Fruit fly (Drosophila melanogaster) whole organism, embryonic: ENCODE results near the gene CG8673.

Source experiments
- Asciz ChIP-seq: fragments of 200-800 bp; sonication (Bioruptor generic); optimal IDR thresholded peaks from 2 replicates; lab custom pipeline; 2017; ENCODE audit warnings: missing biosample characterization, mild to moderate bottlenecking, missing genetic modification characterization, missing genetic modification reagents
- CG10979 ChIP-seq: fragments of 200-800 bp; sonication (Bioruptor generic); optimal IDR thresholded peaks from 2 replicates; lab custom pipeline; 2018; ENCODE audit warnings: missing biosample characterization, mild to moderate bottlenecking, missing genetic modification characterization, moderate library complexity
- CG12219 ChIP-seq: fragments of 200-800 bp; sonication (Bioruptor generic); optimal IDR thresholded peaks from 3 replicates; lab custom pipeline; 2018; ENCODE audit warnings: missing biosample characterization, mild to moderate bottlenecking, missing genetic modification characterization
- CG12299 ChIP-seq: fragments of 200-800 bp; sonication (Bioruptor generic); optimal IDR thresholded peaks from 2 replicates; lab custom pipeline; 2018; ENCODE audit warnings: missing biosample characterization, mild to moderate bottlenecking, missing genetic modification characterization
- CG12391 ChIP-seq: fragments of 200-800 bp; sonication (Bioruptor generic); optimal IDR thresholded peaks from 3 replicates; lab custom pipeline; 2018; ENCODE audit warnings: missing biosample characterization, mild to moderate bottlenecking, missing genetic modification characterization, moderate library complexity
- CG12659 ChIP-seq: fragments of 200-800 bp; sonication (Bioruptor generic); optimal IDR thresholded peaks from 3 replicates; lab custom pipeline; 2017; ENCODE audit warnings: mild to moderate bottlenecking, missing biosample characterization, missing genetic modification reagents, missing genetic modification characterization
- CG13424 ChIP-seq: fragments of 200-800 bp; sonication (Bioruptor generic); optimal IDR thresholded peaks from 2 replicates; lab custom pipeline; 2019; ENCODE audit warnings: missing biosample characterization, mild to moderate bottlenecking, missing genetic modification characterization, moderate library complexity
- CG14710 ChIP-seq: fragments of 200-800 bp; sonication (Bioruptor generic); optimal IDR thresholded peaks from 3 replicates; lab custom pipeline; 2019; ENCODE audit warnings: missing biosample characterization, mild to moderate bottlenecking, missing genetic modification characterization, moderate library complexity
- CG15601 ChIP-seq: fragments of 200-800 bp; sonication (Bioruptor generic); optimal IDR thresholded peaks from 3 replicates; lab custom pipeline; 2019; ENCODE audit warnings: missing biosample characterization, mild to moderate bottlenecking, missing genetic modification characterization, moderate library complexity
- CG1602 ChIP-seq: fragments of 200-800 bp; sonication (Bioruptor generic); optimal IDR thresholded peaks from 3 replicates; lab custom pipeline; 2016; ENCODE audit warnings: missing biosample characterization, missing genetic modification characterization
- CG17359 ChIP-seq: fragments of 200-800 bp; sonication (Bioruptor generic); optimal IDR thresholded peaks from 3 replicates; lab custom pipeline; 2018; ENCODE audit warnings: missing biosample characterization, mild to moderate bottlenecking, missing genetic modification characterization, moderate library complexity
- CG17385 ChIP-seq: fragments of 200-800 bp; sonication (Bioruptor generic); optimal IDR thresholded peaks from 3 replicates; lab custom pipeline; 2018; ENCODE audit warnings: missing biosample characterization, mild to moderate bottlenecking, missing genetic modification characterization
- CG17912 ChIP-seq: fragments of 200-800 bp; sonication (Bioruptor generic); optimal IDR thresholded peaks from 2 replicates; lab custom pipeline; 2018; ENCODE audit warnings: missing biosample characterization, mild to moderate bottlenecking, missing genetic modification characterization
- CG18262 ChIP-seq: fragments of 200-800 bp; optimal IDR thresholded peaks from 3 replicates; lab custom pipeline; 2019; ENCODE audit warnings: missing biosample characterization, mild to moderate bottlenecking, missing genetic modification characterization, moderate library complexity
- CG18619 ChIP-seq: fragments of 200-800 bp; sonication (Bioruptor generic); optimal IDR thresholded peaks from 3 replicates; lab custom pipeline; 2017; ENCODE audit warnings: missing biosample characterization, mild to moderate bottlenecking, missing genetic modification characterization
- CG2712 ChIP-seq: fragments of 200-800 bp; optimal IDR thresholded peaks from 3 replicates; lab custom pipeline; 2019; ENCODE audit warnings: missing biosample characterization, mild to moderate bottlenecking, missing genetic modification characterization, moderate library complexity
- CG2875 ChIP-seq: fragments of 200-800 bp; sonication (Bioruptor generic); optimal IDR thresholded peaks from 2 replicates; lab custom pipeline; 2017; ENCODE audit warnings: missing biosample characterization, mild to moderate bottlenecking, missing genetic modification characterization, missing genetic modification reagents
- CG3163 ChIP-seq: fragments of 200-800 bp; sonication (Bioruptor generic); optimal IDR thresholded peaks from 3 replicates; lab custom pipeline; 2016; ENCODE audit warnings: missing biosample characterization, missing genetic modification characterization
- CG3407 ChIP-seq: fragments of 200-800 bp; sonication (Bioruptor generic); optimal IDR thresholded peaks from 2 replicates; lab custom pipeline; 2018; ENCODE audit warnings: missing biosample characterization, mild to moderate bottlenecking, missing genetic modification characterization
- CG4707 ChIP-seq: fragments of 200-800 bp; sonication (Bioruptor generic); optimal IDR thresholded peaks from 2 replicates; lab custom pipeline; 2018; ENCODE audit warnings: missing biosample characterization, mild to moderate bottlenecking, missing genetic modification characterization, moderate library complexity
- CG8388 ChIP-seq: fragments of 200-800 bp; sonication (Bioruptor generic); optimal IDR thresholded peaks from 2 replicates; lab custom pipeline; 2019; ENCODE audit warnings: missing biosample characterization, mild to moderate bottlenecking, missing genetic modification characterization, moderate library complexity
- CG8924 ChIP-seq: fragments of 200-800 bp; optimal IDR thresholded peaks from 3 replicates; lab custom pipeline; 2019; ENCODE audit warnings: missing biosample characterization, mild to moderate bottlenecking, missing genetic modification characterization, moderate library complexity
- D ChIP-seq, 2 experiments: fragments of 200-800 bp in 1 of 2; fragments of >200 bp in 1 of 2; sonication (Bioruptor generic) in 1 of 2; optimal IDR thresholded peaks; 2 replicates in 1 of 2; 3 replicates in 1 of 2; lab custom pipeline; 2017; ENCODE audit warnings: mild to moderate bottlenecking in 1 of 2, missing biosample characterization in 1 of 2, missing genetic modification characterization in 1 of 2, missing genetic modification reagents in 1 of 2
- D19A ChIP-seq: fragments of 200-800 bp; optimal IDR thresholded peaks from 3 replicates; lab custom pipeline; 2019; ENCODE audit warnings: missing biosample characterization, mild to moderate bottlenecking, missing genetic modification characterization, moderate library complexity
- Dek ChIP-seq: fragments of 200-800 bp; sonication (Bioruptor generic); optimal IDR thresholded peaks from 3 replicates; lab custom pipeline; 2019; ENCODE audit warnings: missing biosample characterization, mild to moderate bottlenecking, missing genetic modification characterization, moderate library complexity
- Drgx ChIP-seq: fragments of 200-800 bp; sonication (Bioruptor generic); IDR thresholded peaks from 2 replicates; pipeline ENCODE4 v1.3.6; 2022; ENCODE audit warnings: missing biosample characterization, missing genetic modification characterization
- Hr51 ChIP-seq, 2 experiments: fragments of 200-800 bp; sonication (Bioruptor generic); optimal IDR thresholded peaks; 2 replicates in 1 of 2; 3 replicates in 1 of 2; lab custom pipeline; 2016 to 2018; ENCODE audit warnings: missing biosample characterization in 2 of 2, missing genetic modification characterization in 2 of 2, mild to moderate bottlenecking in 1 of 2, moderate library complexity in 1 of 2
- Nf-YB ChIP-seq: fragments of 200-800 bp; sonication (Bioruptor generic); optimal IDR thresholded peaks from 3 replicates; lab custom pipeline; 2019; ENCODE audit warnings: missing biosample characterization, mild to moderate bottlenecking, missing genetic modification characterization, moderate library complexity
- az2 ChIP-seq: fragments of 200-800 bp; sonication (Bioruptor generic); optimal IDR thresholded peaks from 3 replicates; lab custom pipeline; 2016; ENCODE audit warnings: missing biosample characterization, missing genetic modification characterization
- cas ChIP-seq: fragments of 200-800 bp; sonication (Bioruptor generic); IDR thresholded peaks from 2 replicates; pipeline ENCODE4 v1.3.6; 2022; ENCODE audit warnings: missing biosample characterization, missing genetic modification characterization
- chif ChIP-seq, 2 experiments: fragments of 200-800 bp; sonication (Bioruptor generic); optimal IDR thresholded peaks; 3 replicates each; lab custom pipeline; 2016; ENCODE audit warnings: missing biosample characterization in 2 of 2, missing genetic modification characterization in 2 of 2
- ci ChIP-seq: fragments of 200-800 bp; sonication (Bioruptor generic); IDR thresholded peaks from 3 replicates; pipeline ENCODE4 v1.3.6; 2022; ENCODE audit warnings: missing biosample characterization, missing genetic modification characterization
- dmrt11E ChIP-seq: fragments of 200-800 bp; sonication (Bioruptor generic); optimal IDR thresholded peaks from 3 replicates; lab custom pipeline; 2018; ENCODE audit warnings: missing biosample characterization, mild to moderate bottlenecking, missing genetic modification characterization, moderate library complexity
- esg ChIP-seq: fragments of 200-800 bp; sonication (Bioruptor generic); conservative IDR thresholded peaks from 2 replicates; pipeline ENCODE4 v1.3.6; 2022; ENCODE audit warnings: missing biosample characterization, missing genetic modification characterization
- eve ChIP-seq, 2 experiments: fragments of >200 bp; optimal IDR thresholded peaks; 2 replicates each; lab custom pipeline; 2017; ENCODE audit warnings: missing biosample characterization in 2 of 2, missing genetic modification characterization in 2 of 2
- gem ChIP-seq: fragments of 200-800 bp; sonication (Bioruptor generic); optimal IDR thresholded peaks from 2 replicates; lab custom pipeline; 2019; ENCODE audit warnings: missing biosample characterization, mild to moderate bottlenecking, missing genetic modification characterization, moderate library complexity
- hbn ChIP-seq: fragments of 200-800 bp; sonication (Bioruptor generic); IDR thresholded peaks from 2 replicates; pipeline ENCODE4 v1.3.6; 2022; ENCODE audit warnings: missing biosample characterization, missing genetic modification characterization; ENCODE audit not compliant: partially characterized antibody
- lmd ChIP-seq: fragments of 200-800 bp; sonication (Bioruptor generic); IDR thresholded peaks from 2 replicates; pipeline ENCODE4 v1.3.6; 2022; ENCODE audit warnings: missing biosample characterization, missing genetic modification characterization
- odd ChIP-seq: fragments of 200-800 bp; sonication (Bioruptor generic); optimal IDR thresholded peaks from 2 replicates; lab custom pipeline; 2017; ENCODE audit warnings: missing biosample characterization, mild to moderate bottlenecking, missing genetic modification characterization
- org-1 ChIP-seq: fragments of 200-800 bp; sonication (Bioruptor generic); optimal IDR thresholded peaks from 2 replicates; lab custom pipeline; 2017; ENCODE audit warnings: missing biosample characterization, missing genetic modification characterization
- row ChIP-seq: fragments of 200-800 bp; sonication (Bioruptor generic); IDR thresholded peaks from 3 replicates; pipeline ENCODE4 v1.3.6; 2022; ENCODE audit warnings: missing biosample characterization, missing genetic modification characterization
- run ChIP-seq: fragments of 200-800 bp; sonication (Bioruptor generic); optimal IDR thresholded peaks from 3 replicates; lab custom pipeline; 2018; ENCODE audit warnings: missing biosample characterization, mild to moderate bottlenecking, missing genetic modification characterization
- sc ChIP-seq, 3 experiments: fragments of >200 bp in 2 of 3; fragments of 200-800 bp in 1 of 3; sonication (Bioruptor generic) in 1 of 3; optimal IDR thresholded peaks; 2 replicates in 2 of 3; 3 replicates in 1 of 3; lab custom pipeline; 2017; ENCODE audit warnings: mild to moderate bottlenecking in 1 of 3, missing biosample characterization in 1 of 3, missing genetic modification characterization in 1 of 3, missing genetic modification reagents in 1 of 3
- sens ChIP-seq: fragments of 200-800 bp; sonication (Bioruptor generic); peaks from one replicate; lab custom pipeline; 2016; ENCODE audit warnings: missing biosample characterization, missing genetic modification characterization
- sob ChIP-seq: fragments of 200-800 bp; sonication (Bioruptor generic); IDR thresholded peaks from 2 replicates; pipeline ENCODE4 v1.3.6; 2022; ENCODE audit warnings: missing biosample characterization, missing genetic modification characterization
- sr ChIP-seq: fragments of 200-800 bp; sonication (Bioruptor generic); IDR thresholded peaks from 3 replicates; pipeline ENCODE4 v1.3.6; 2022; ENCODE audit warnings: missing biosample characterization, missing genetic modification characterization
- twi ChIP-seq: fragments of 200-800 bp; optimal IDR thresholded peaks from 2 replicates; lab custom pipeline; 2019; ENCODE audit warnings: missing biosample characterization, mild to moderate bottlenecking, missing genetic modification characterization, moderate library complexity
- wek ChIP-seq: fragments of 200-800 bp; sonication (Bioruptor generic); optimal IDR thresholded peaks from 3 replicates; lab custom pipeline; 2018; ENCODE audit warnings: missing biosample characterization, mild to moderate bottlenecking, missing genetic modification characterization, moderate library complexity
- zfh1 ChIP-seq: fragments of 200-800 bp; sonication (Bioruptor generic); IDR thresholded peaks from 3 replicates; pipeline ENCODE4 v1.3.6; 2022; ENCODE audit warnings: missing biosample characterization, missing genetic modification characterization

CG8673 gene

DNA sequence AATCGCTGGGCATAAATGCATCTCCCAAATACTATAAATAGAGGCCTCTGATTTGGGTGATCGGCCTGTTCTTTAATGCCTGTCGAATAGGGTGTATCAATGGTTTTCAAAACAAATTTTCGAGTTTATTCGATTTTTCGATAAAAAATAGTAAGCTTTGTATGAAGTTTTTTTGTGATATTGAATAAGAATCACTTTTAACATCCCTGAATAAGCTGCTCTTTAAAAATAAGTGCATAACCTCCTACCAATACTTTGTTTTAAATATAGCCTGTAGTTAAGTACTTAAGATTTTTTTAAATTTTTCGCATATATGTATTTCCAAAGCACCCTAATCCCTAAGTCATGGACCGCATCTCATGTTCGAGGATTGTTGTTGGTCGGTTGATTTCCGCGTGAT lies 43.5 kb upstream of the CG8673 start (continued):
- TF ChIP-seq dmrt11E (tag; lab: Kevin White, UChicago) (peak; percentile 37), hbn (GFP tag; lab: Robert Waterston, UW) (no peak), org-1 (GFP tag; lab: Kevin White, UChicago) (peak; percentile 37), CG13424 (tag; lab: Kevin White, UChicago) (peak; percentile 78), CG17912 (GFP tag; lab: Kevin White, UChicago) (no peak), cas (GFP tag; lab: Robert Waterston, UW) (no peak), CG2875 (peak; percentile 41), CG2712 (tag; lab: Kevin White, UChicago) (peak; percentile 53), D19A (tag; lab: Kevin White, UChicago) (peak; percentile 59), CG8924 (tag; lab: Kevin White, UChicago) (peak; percentile 67), wek (no peak), esg (GFP tag; lab: Robert Waterston, UW) (no peak), gem (peak; percentile 76), Dek (peak; percentile 20), run (tag; lab: Kevin White, UChicago) (peak; percentile 44), Asciz (GFP tag; lab: Kevin White, UChicago) (no peak), lmd (GFP tag; lab: Robert Waterston, UW) (no peak), sr (GFP tag; lab: Robert Waterston, UW) (no peak), CG12219 (peak; percentile 39), CG12299 (tag; lab: Kevin White, UChicago) (peak; percentile 14), sens (GFP tag; lab: Kevin White, UChicago) (peak; percentile 81), row (GFP tag; lab: Robert Waterston, UW) (peak; percentile 37; the same call in 1 of the 3 replicates), CG15601 (tag; lab: Kevin White, UChicago) (peak; percentile 80), CG14710 (tag; lab: Kevin White, UChicago) (peak; percentile 31), Drgx (GFP tag; lab: Robert Waterston, UW) (0 out of 2 replicates have a peak, but pooled peaks have one; percentile 15), az2 (GFP tag; lab: Kevin White, UChicago) (peak; percentile 5), sob (GFP tag; lab: Robert Waterston, UW) (no peak), CG17359 (peak; percentile 16), CG18262 (tag; lab: Kevin White, UChicago) (peak; percentile 59), CG3407 (GFP tag; lab: Kevin White, UChicago) (peak; percentile 43), ci (GFP tag; lab: Robert Waterston, UW) (0 out of 3 replicates have a peak, but pooled peaks have one; percentile 38), CG12391 (peak; percentile 72), chif (GFP tag; optimal IDR thresholded peaks at IDR 0.05; lab: Kevin White, UChicago) (peak in 1 of 2 experiments; percentile 18), Nf-YB (GFP tag; lab: Kevin White, UChicago) (peak; percentile 31), CG3163 (GFP tag; lab: Kevin White, UChicago) (no peak), CG17385 (GFP tag; lab: Kevin White, UChicago) (peak; percentile 49), D (optimal IDR thresholded peaks at IDR 0.05; lab: Kevin White, UChicago) (no peak), D (GFP tag; optimal IDR thresholded peaks at IDR 0.05; lab: Kevin White, UChicago) (peak; percentile 8), sc (optimal IDR thresholded peaks at IDR 0.05; lab: Kevin White, UChicago) (no peak), sc (GFP tag; optimal IDR thresholded peaks at IDR 0.05; lab: Kevin White, UChicago) (peak; percentile 32), CG8388 (GFP tag; lab: Kevin White, UChicago) (peak; percentile 65), CG18619 (GFP tag; lab: Kevin White, UChicago) (no peak), twi (tag; lab: Kevin White, UChicago) (peak; percentile 17), CG1602 (peak; percentile 2), Hr51 (GFP tag; optimal IDR thresholded peaks at IDR 0.05; lab: Kevin White, UChicago) (no peak), CG12659 (GFP tag; lab: Kevin White, UChicago) (peak; percentile 33), eve (GFP tag; optimal IDR thresholded peaks at IDR 0.05; lab: Kevin White, UChicago) (no peak), CG4707 (GFP tag; lab: Kevin White, UChicago) (peak; percentile 30), zfh1 (no peak; the same call in 2 of the 3 replicates), CG10979 (peak; percentile 50), odd (peak; percentile 12)
